Worm (Caenorhabditis elegans) whole organism, dauer: ENCODE data around the gene seip-1.

ENCODE experiments used
- unc-62 ChIP-seq: sonication (generic microtip); optimal IDR thresholded peaks from 2 replicates; lab custom pipeline; 2017; ENCODE audit warnings: missing biosample characterization, missing genetic modification reagents, missing genetic modification characterization

The seip-1 gene

DNA sequence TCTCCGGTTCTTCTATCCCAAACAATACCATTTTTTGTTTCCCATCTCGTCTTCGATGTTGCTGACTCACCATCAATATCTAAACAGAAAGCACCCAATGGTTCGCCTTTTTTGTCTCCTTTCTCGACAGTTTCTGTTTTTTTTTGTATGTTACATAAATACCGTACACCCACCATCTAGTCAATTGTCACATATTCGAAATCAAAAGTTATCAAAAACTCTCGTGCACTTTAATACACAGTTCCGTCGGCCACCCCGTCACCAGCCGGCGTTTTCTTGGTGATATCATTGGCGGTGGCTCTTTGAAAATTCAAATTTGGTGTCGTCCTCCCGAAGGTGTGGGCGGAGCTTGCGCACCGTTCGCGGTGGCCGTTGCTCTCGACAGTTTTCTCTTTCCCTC lies 45.1 kb downstream of the seip-1 start:
- no peak for TF ChIP-seq unc-62 (GFP tag; lab: Kevin White, UChicago)

DNA sequence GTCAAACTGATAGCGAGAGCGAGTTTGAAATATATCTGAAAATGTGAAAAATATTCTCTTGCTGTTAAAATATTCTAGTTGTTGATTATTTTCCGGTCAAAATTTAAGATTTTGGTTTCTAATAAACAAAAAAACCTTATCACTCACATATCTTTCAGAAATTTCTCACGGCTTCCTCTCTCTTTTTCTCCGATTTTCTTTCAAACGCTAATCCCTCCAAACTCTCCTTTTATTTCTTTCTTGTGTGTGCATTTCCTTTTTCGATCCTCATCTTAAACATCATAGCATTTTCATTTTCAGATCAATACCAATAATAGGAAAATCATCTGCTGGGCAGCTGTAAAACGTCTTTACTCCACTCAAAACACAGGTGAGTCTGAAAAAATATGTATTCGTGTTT lies 49.7 kb downstream of the seip-1 start, which contains the start of gene fos-1:
Gene fos-1, plus strand, starts transcription at position 301 of the 400 bp plus-strand sequence.
- no peak for TF ChIP-seq unc-62 (GFP tag; lab: Kevin White, UChicago)
